Fruit fly (Drosophila melanogaster) whole organism, embryonic: ENCODE results near the gene CG34126.
A peak's percentile ranks its signal among the peaks of the same experiment; 100 is the strongest.

Source experiments
- Antp ChIP-seq: fragments of 200-800 bp; sonication (Bioruptor generic); optimal IDR thresholded peaks from 3 replicates; lab custom pipeline; 2016; ENCODE audit warnings: missing biosample characterization, missing genetic modification characterization
- Blimp-1 ChIP-seq: fragments of 200-800 bp; sonication (Bioruptor generic); optimal IDR thresholded peaks from 3 replicates; lab custom pipeline; 2018; ENCODE audit warnings: missing biosample characterization, missing genetic modification characterization, mild to moderate bottlenecking, moderate library complexity, missing genetic modification reagents
- BtbVII ChIP-seq: fragments of 200-800 bp; sonication (Bioruptor generic); optimal IDR thresholded peaks from 3 replicates; lab custom pipeline; 2017; ENCODE audit warnings: missing biosample characterization, mild to moderate bottlenecking, missing genetic modification characterization
- CG10366 ChIP-seq: fragments of 200-800 bp; sonication (Bioruptor generic); IDR thresholded peaks from 2 replicates; pipeline ENCODE4 v1.3.6; 2022; ENCODE audit warnings: missing biosample characterization, missing genetic modification characterization
- CG11504 ChIP-seq: fragments of 200-800 bp; sonication (Bioruptor generic); optimal IDR thresholded peaks from 3 replicates; lab custom pipeline; 2019; ENCODE audit warnings: missing biosample characterization, mild to moderate bottlenecking, missing genetic modification characterization, moderate library complexity
- CG12071 ChIP-seq: fragments of 200-800 bp; sonication (Bioruptor generic); optimal IDR thresholded peaks from 3 replicates; lab custom pipeline; 2018; ENCODE audit warnings: missing biosample characterization, mild to moderate bottlenecking, missing genetic modification characterization
- CG1233 ChIP-seq: fragments of 200-800 bp; sonication (Bioruptor generic); optimal IDR thresholded peaks from 4 replicates; lab custom pipeline; 2018; ENCODE audit warnings: missing biosample characterization, mild to moderate bottlenecking, missing genetic modification characterization
- CG13287 ChIP-seq: fragments of 200-800 bp; sonication (Bioruptor generic); IDR thresholded peaks from 2 replicates; pipeline ENCODE4 v1.3.6; 2022; ENCODE audit warnings: missing biosample characterization, missing genetic modification characterization; ENCODE audit not compliant: partially characterized antibody
- CG14050 ChIP-seq: fragments of 200-800 bp; sonication (Bioruptor generic); IDR thresholded peaks from 3 replicates; pipeline ENCODE4 v1.3.6; 2022; ENCODE audit warnings: missing biosample characterization, missing genetic modification characterization
- CG14860 ChIP-seq: fragments of 200-800 bp; sonication (Bioruptor generic); IDR thresholded peaks from 3 replicates; pipeline ENCODE4 v1.3.6; 2022; ENCODE audit warnings: missing biosample characterization, missing genetic modification characterization; ENCODE audit not compliant: partially characterized antibody
- CG1603 ChIP-seq: fragments of 200-800 bp; sonication (Bioruptor generic); optimal IDR thresholded peaks from 2 replicates; lab custom pipeline; 2019; ENCODE audit warnings: missing biosample characterization, mild to moderate bottlenecking, missing genetic modification characterization, moderate library complexity
- CG17328 ChIP-seq: fragments of 200-800 bp; sonication (Bioruptor generic); IDR thresholded peaks from 2 replicates; pipeline ENCODE4 v1.3.6; 2022; ENCODE audit warnings: missing biosample characterization, missing genetic modification characterization
- CG17359 ChIP-seq: fragments of 200-800 bp; sonication (Bioruptor generic); optimal IDR thresholded peaks from 3 replicates; lab custom pipeline; 2018; ENCODE audit warnings: missing biosample characterization, mild to moderate bottlenecking, missing genetic modification characterization, moderate library complexity
- CG18619 ChIP-seq: fragments of 200-800 bp; sonication (Bioruptor generic); optimal IDR thresholded peaks from 3 replicates; lab custom pipeline; 2017; ENCODE audit warnings: missing biosample characterization, mild to moderate bottlenecking, missing genetic modification characterization
- CG2129 ChIP-seq: fragments of 200-800 bp; sonication (Bioruptor generic); IDR thresholded peaks from 2 replicates; pipeline ENCODE4 v1.3.6; 2022; ENCODE audit warnings: missing biosample characterization, missing genetic modification characterization; ENCODE audit not compliant: partially characterized antibody
- CG32767 ChIP-seq: fragments of 200-800 bp; sonication (Bioruptor generic); IDR thresholded peaks from 2 replicates; pipeline ENCODE4 v1.3.6; 2022; ENCODE audit warnings: missing biosample characterization, missing genetic modification characterization
- CG4328 ChIP-seq: fragments of 200-800 bp; sonication (Bioruptor generic); optimal IDR thresholded peaks from 3 replicates; lab custom pipeline; 2017; ENCODE audit warnings: missing biosample characterization, missing genetic modification reagents, missing genetic modification characterization
- CG5953 ChIP-seq: fragments of 200-800 bp; sonication (Bioruptor generic); IDR thresholded peaks from 2 replicates; pipeline ENCODE4 v1.3.6; 2022; ENCODE audit warnings: missing biosample characterization, missing genetic modification characterization
- CG9609 ChIP-seq: fragments of 200-800 bp; sonication (Bioruptor generic); optimal IDR thresholded peaks from 3 replicates; lab custom pipeline; 2016; ENCODE audit warnings: missing biosample characterization, missing genetic modification characterization
- D ChIP-seq, 2 experiments: fragments of 200-800 bp in 1 of 2; fragments of >200 bp in 1 of 2; sonication (Bioruptor generic) in 1 of 2; optimal IDR thresholded peaks; 2 replicates in 1 of 2; 3 replicates in 1 of 2; lab custom pipeline; 2017; ENCODE audit warnings: mild to moderate bottlenecking in 1 of 2, missing biosample characterization in 1 of 2, missing genetic modification characterization in 1 of 2, missing genetic modification reagents in 1 of 2
- Doc3 ChIP-seq: fragments of 200-800 bp; sonication (Bioruptor generic); IDR thresholded peaks from 3 replicates; pipeline ENCODE4 v1.3.6; 2022; ENCODE audit warnings: missing biosample characterization, missing genetic modification characterization; ENCODE audit not compliant: partially characterized antibody
- ERR ChIP-seq: fragments of 200-800 bp; sonication (Bioruptor generic); optimal IDR thresholded peaks from 2 replicates; lab custom pipeline; 2016; ENCODE audit warnings: missing biosample characterization, missing genetic modification characterization
- Hmx ChIP-seq: fragments of 200-800 bp; sonication (Bioruptor generic); optimal IDR thresholded peaks from 2 replicates; lab custom pipeline; 2016; ENCODE audit warnings: missing biosample characterization, missing genetic modification characterization
- NK7.1 ChIP-seq: fragments of 200-800 bp; sonication (Bioruptor generic); optimal IDR thresholded peaks from 3 replicates; lab custom pipeline; 2016; ENCODE audit warnings: missing biosample characterization, missing genetic modification characterization
- Nf-YB ChIP-seq: fragments of 200-800 bp; sonication (Bioruptor generic); optimal IDR thresholded peaks from 3 replicates; lab custom pipeline; 2019; ENCODE audit warnings: missing biosample characterization, mild to moderate bottlenecking, missing genetic modification characterization, moderate library complexity
- Oaz ChIP-seq: fragments of 200-800 bp; sonication (Bioruptor generic); IDR thresholded peaks from 2 replicates; pipeline ENCODE4 v1.3.6; 2022; ENCODE audit warnings: missing biosample characterization, missing genetic modification characterization
- Optix ChIP-seq: fragments of 200-800 bp; sonication (Bioruptor generic); IDR thresholded peaks from 3 replicates; pipeline ENCODE4 v1.3.6; 2022; ENCODE audit warnings: missing biosample characterization, missing genetic modification characterization
- Ravus ChIP-seq: fragments of 200-800 bp; sonication (Bioruptor generic); IDR thresholded peaks from 2 replicates; pipeline ENCODE4 v1.3.6; 2022; ENCODE audit warnings: missing biosample characterization, missing genetic modification characterization
- Spps ChIP-seq: fragments of 200-800 bp; sonication (Bioruptor generic); optimal IDR thresholded peaks from 2 replicates; lab custom pipeline; 2018; ENCODE audit warnings: missing biosample characterization, mild to moderate bottlenecking, missing genetic modification characterization
- Sry-δ ChIP-seq: fragments of 200-800 bp; sonication (Bioruptor generic); optimal IDR thresholded peaks from 2 replicates; lab custom pipeline; 2016; ENCODE audit warnings: missing biosample characterization, missing genetic modification characterization
- al ChIP-seq: fragments of 200-800 bp; sonication (Bioruptor generic); IDR thresholded peaks from 2 replicates; pipeline ENCODE4 v1.3.6; 2022; ENCODE audit warnings: missing biosample characterization, missing genetic modification characterization
- ash1 ChIP-seq: fragments of 200-800 bp; sonication (Bioruptor generic); optimal IDR thresholded peaks from 2 replicates; lab custom pipeline; 2018; ENCODE audit warnings: missing biosample characterization, mild to moderate bottlenecking, missing genetic modification characterization
- bsh ChIP-seq, 2 experiments: fragments of 200-800 bp; sonication (Bioruptor generic); optimal IDR thresholded peaks; 2 replicates each; lab custom pipeline; 2017 to 2018; ENCODE audit warnings: mild to moderate bottlenecking in 2 of 2, missing biosample characterization in 2 of 2, missing genetic modification characterization in 2 of 2, moderate library complexity in 1 of 2
- cg ChIP-seq: fragments of 200-800 bp; sonication (Bioruptor generic); optimal IDR thresholded peaks from 3 replicates; lab custom pipeline; 2019; ENCODE audit warnings: missing biosample characterization, mild to moderate bottlenecking, missing genetic modification characterization, moderate library complexity
- ems ChIP-seq: fragments of 200-800 bp; sonication (Bioruptor generic); optimal IDR thresholded peaks from 3 replicates; lab custom pipeline; 2016; ENCODE audit warnings: missing biosample characterization, missing genetic modification characterization
- ewg ChIP-seq: fragments of 200-800 bp; sonication (Bioruptor generic); optimal IDR thresholded peaks from 3 replicates; lab custom pipeline; 2017; ENCODE audit warnings: mild to moderate bottlenecking, missing biosample characterization, missing genetic modification reagents, missing genetic modification characterization
- fd3F ChIP-seq: fragments of 200-800 bp; sonication (Bioruptor generic); optimal IDR thresholded peaks from 2 replicates; lab custom pipeline; 2018; ENCODE audit warnings: missing biosample characterization, mild to moderate bottlenecking, missing genetic modification characterization, moderate library complexity
- grn ChIP-seq: fragments of 200-800 bp; sonication (Bioruptor generic); optimal IDR thresholded peaks from 3 replicates; lab custom pipeline; 2017; ENCODE audit warnings: missing biosample characterization, missing genetic modification characterization
- lmd ChIP-seq: fragments of 200-800 bp; sonication (Bioruptor generic); IDR thresholded peaks from 2 replicates; pipeline ENCODE4 v1.3.6; 2022; ENCODE audit warnings: missing biosample characterization, missing genetic modification characterization
- mld ChIP-seq: fragments of 200-800 bp; sonication (Bioruptor generic); IDR thresholded peaks from 3 replicates; pipeline ENCODE4 v1.3.6; 2022; ENCODE audit warnings: missing biosample characterization, missing genetic modification characterization; ENCODE audit not compliant: partially characterized antibody
- phol ChIP-seq: fragments of 200-800 bp; sonication (Bioruptor generic); optimal IDR thresholded peaks from 3 replicates; lab custom pipeline; 2018; ENCODE audit warnings: missing biosample characterization, mild to moderate bottlenecking, missing genetic modification characterization, moderate library complexity
- row ChIP-seq: fragments of 200-800 bp; sonication (Bioruptor generic); IDR thresholded peaks from 3 replicates; pipeline ENCODE4 v1.3.6; 2022; ENCODE audit warnings: missing biosample characterization, missing genetic modification characterization
- slp2 ChIP-seq: fragments of 200-800 bp; sonication (Bioruptor generic); optimal IDR thresholded peaks from 2 replicates; lab custom pipeline; 2016; ENCODE audit warnings: missing biosample characterization, missing genetic modification characterization
- sqz ChIP-seq: fragments of 200-800 bp; sonication (Bioruptor generic); optimal IDR thresholded peaks from 3 replicates; lab custom pipeline; 2018; ENCODE audit warnings: missing biosample characterization, mild to moderate bottlenecking, missing genetic modification characterization
- tio ChIP-seq: fragments of 200-800 bp; sonication (Bioruptor generic); optimal IDR thresholded peaks from 2 replicates; lab custom pipeline; 2017; ENCODE audit warnings: missing biosample characterization, missing genetic modification characterization, inconsistent platforms
- trh ChIP-seq: fragments of 200-800 bp; sonication (Bioruptor generic); optimal IDR thresholded peaks from 2 replicates; lab custom pipeline; 2016; ENCODE audit warnings: missing biosample characterization, missing genetic modification characterization
- wor ChIP-seq: fragments of 200-800 bp; sonication (Bioruptor generic); IDR thresholded peaks from 2 replicates; pipeline ENCODE4 v1.3.6; 2022; ENCODE audit warnings: missing biosample characterization, missing genetic modification characterization

The CG34126 gene

dm6 chr2L:4997401-4998259 is 16.2 kb downstream of the CG34126 start (continued):
- TF ChIP-seq CG14050 (GFP tag; lab: Robert Waterston, UW) (peak; percentile 99), row (GFP tag; lab: Robert Waterston, UW) (peak; percentile 99), CG13287 (GFP tag; lab: Robert Waterston, UW) (peak; percentile 69), D (optimal IDR thresholded peaks at IDR 0.05; lab: Kevin White, UChicago) (no peak), D (GFP tag; optimal IDR thresholded peaks at IDR 0.05; lab: Kevin White, UChicago) (peak; percentile 99), Doc3 (GFP tag; lab: Robert Waterston, UW) (no peak; the same call in 2 of the 3 replicates), CG10366 (GFP tag; lab: Robert Waterston, UW) (peak; percentile 99), Sry-δ (GFP tag; lab: Kevin White, UChicago) (peak; percentile 81), Optix (peak; percentile 99), al (GFP tag; lab: Robert Waterston, UW) (peak; percentile 99), wor (GFP tag; lab: Robert Waterston, UW) (peak; percentile 99), CG1603 (tag; lab: Kevin White, UChicago) (peak; percentile 99), BtbVII (GFP tag; lab: Kevin White, UChicago) (peak; percentile 98), slp2 (GFP tag; lab: Kevin White, UChicago) (peak; percentile 99), sqz (GFP tag; lab: Kevin White, UChicago) (peak; percentile 98), NK7.1 (GFP tag; lab: Kevin White, UChicago) (peak; percentile 98), Blimp-1 (GFP tag; lab: Kevin White, UChicago) (peak; percentile 98), CG32767 (GFP tag; lab: Robert Waterston, UW) (peak; percentile 98), CG14860 (peak; percentile 65), Nf-YB (GFP tag; lab: Kevin White, UChicago) (peak; percentile 90), trh (peak; percentile 98), CG18619 (GFP tag; lab: Kevin White, UChicago) (peak; percentile 98), CG1233 (GFP tag; lab: Kevin White, UChicago) (peak; percentile 99), cg (peak; percentile 15), CG11504 (peak; percentile 98), tio (peak; percentile 99), CG17359 (tag; lab: Kevin White, UChicago) (peak; percentile 99), ERR (GFP tag; lab: Kevin White, UChicago) (peak; percentile 98), ems (GFP tag; lab: Kevin White, UChicago) (peak; percentile 99), ewg (GFP tag; lab: Kevin White, UChicago) (peak; percentile 98), Spps (tag; lab: Kevin White, UChicago) (peak; percentile 98), CG5953 (peak; percentile 99), grn (peak; percentile 94), bsh (GFP tag; optimal IDR thresholded peaks at IDR 0.05; lab: Kevin White, UChicago) (peak; percentile 98 to 99), Antp (peak; percentile 99), fd3F (GFP tag; lab: Kevin White, UChicago) (peak; percentile 97), CG2129 (GFP tag; lab: Robert Waterston, UW) (no peak), CG12071 (GFP tag; lab: Kevin White, UChicago) (peak; percentile 99), lmd (peak; percentile 99), CG9609 (GFP tag; lab: Kevin White, UChicago) (peak; percentile 99), Oaz (GFP tag; lab: Robert Waterston, UW) (peak; percentile 98), CG4328 (peak; percentile 98), CG17328 (peak; percentile 99), Hmx (GFP tag; lab: Kevin White, UChicago) (peak; percentile 96), Ravus (peak; percentile 98), phol (tag; lab: Kevin White, UChicago) (peak; percentile 99), mld (GFP tag; lab: Robert Waterston, UW) (0 out of 3 replicates have a peak, but pooled peaks have one; percentile 25), ash1 (GFP tag; lab: Kevin White, UChicago) (peak; percentile 93)
